Worm (Caenorhabditis elegans) whole organism, early embryonic: ENCODE results near the gene rsa-2.

ENCODE experiments used
- B0310.2 ChIP-seq: sonication (generic microtip); optimal IDR thresholded peaks from 2 replicates; lab custom pipeline; 2016; ENCODE audit warnings: mild to moderate bottlenecking, missing genetic modification characterization, missing compliant biosample characterization
- ama-1 ChIP-seq: fragments of 150-350 bp; optimal IDR thresholded peaks from 2 replicates; lab custom pipeline; 2014
- ceh-13 ChIP-seq: fragments of 200-800 bp; sonication (Bioruptor generic); optimal IDR thresholded peaks from 2 replicates; lab custom pipeline; 2018; ENCODE audit warnings: mild to moderate bottlenecking, missing genetic modification characterization, missing compliant biosample characterization
- flt-1 ChIP-seq: fragments of 200-800 bp; sonication (Bioruptor generic); IDR thresholded peaks from 2 replicates; pipeline ENCODE4 v1.3.6; 2022; ENCODE audit warnings: missing genetic modification characterization, missing compliant biosample characterization
- hmg-4 ChIP-seq: fragments of 200-800 bp; sonication (Bioruptor generic); optimal IDR thresholded peaks from 2 replicates; lab custom pipeline; 2018; ENCODE audit warnings: mild to moderate bottlenecking, missing genetic modification characterization, missing compliant biosample characterization
- hnd-1 ChIP-seq: sonication (generic microtip); optimal IDR thresholded peaks from 2 replicates; lab custom pipeline; 2016; ENCODE audit warnings: missing genetic modification characterization, missing compliant biosample characterization
- pes-1 ChIP-seq: fragments of 200-800 bp; sonication (Bioruptor generic); IDR thresholded peaks from 2 replicates; pipeline ENCODE4 v1.3.6; 2022; ENCODE audit warnings: missing genetic modification reagents, missing genetic modification characterization, missing compliant biosample characterization
- sea-1 ChIP-seq: fragments of 200-800 bp; sonication (Bioruptor generic); conservative IDR thresholded peaks from 2 replicates; pipeline ENCODE4 v1.3.6; 2022; ENCODE audit warnings: missing genetic modification characterization, missing compliant biosample characterization
- tbx-11 ChIP-seq: fragments of 200-800 bp; sonication (Bioruptor generic); IDR thresholded peaks from 2 replicates; pipeline ENCODE4 v1.3.6; 2022; ENCODE audit warnings: missing genetic modification characterization, missing compliant biosample characterization
- tbx-37 ChIP-seq: fragments of 200-800 bp; sonication (Bioruptor generic); conservative IDR thresholded peaks from 2 replicates; pipeline ENCODE4 v1.3.6; 2022; ENCODE audit warnings: missing genetic modification reagents, missing genetic modification characterization, missing compliant biosample characterization
- tra-4 ChIP-seq: sonication (generic microtip); optimal IDR thresholded peaks from 2 replicates; lab custom pipeline; 2017; ENCODE audit warnings: missing genetic modification characterization, missing compliant biosample characterization

DNA sequence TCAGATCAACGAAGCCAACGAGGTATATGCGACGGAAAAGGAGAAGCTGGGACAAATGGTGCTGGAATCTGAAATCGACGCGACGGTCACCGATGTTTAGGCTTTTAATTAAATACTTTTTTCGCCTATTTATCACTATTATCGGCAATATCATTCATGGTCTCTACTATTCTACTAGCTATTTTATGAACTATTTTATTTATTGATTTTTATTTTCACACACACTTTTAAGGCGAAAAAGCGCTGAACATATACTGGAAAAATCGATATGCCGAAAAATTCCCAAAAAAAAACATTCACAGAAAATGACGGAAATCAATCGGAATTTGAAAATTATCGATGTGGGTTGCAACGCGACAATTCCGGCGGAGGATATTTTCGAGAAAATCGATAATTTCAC is 5.3 kb downstream of the rsa-2 start, which contains the start of gene W09D6.1:
- TF ChIP-seq tra-4 (no peak), ama-1 (lab: Kevin White, UChicago) (no peak), flt-1 (no peak), tbx-37 (GFP tag; lab: Robert Waterston, UW) (no peak), B0310.2 (no peak), pes-1 (no peak), ceh-13 (GFP tag; lab: Kevin White, UChicago) (no peak), hnd-1 (no peak), sea-1 (GFP tag; lab: Robert Waterston, UW) (no peak), hmg-4 (GFP tag; lab: Kevin White, UChicago) (no peak), tbx-11 (GFP tag; lab: Robert Waterston, UW) (no peak)
